Worm (Caenorhabditis elegans) whole organism, late embryonic: ENCODE results near the gene ndx-6.

ENCODE experiments used
- K02D7.2 ChIP-seq: sonication (generic microtip); optimal IDR thresholded peaks from 2 replicates; lab custom pipeline; 2017; ENCODE audit warnings: mild to moderate bottlenecking, missing genetic modification characterization, missing compliant biosample characterization
- K09A11.1 ChIP-seq: sonication (generic microtip); optimal IDR thresholded peaks from 2 replicates; lab custom pipeline; 2017; ENCODE audit warnings: antibody characterized with exemption, mild to moderate bottlenecking, missing genetic modification characterization, missing compliant biosample characterization; ENCODE audit not compliant: insufficient read depth
- T23F11.4 ChIP-seq: fragments of 200-800 bp; sonication (Bioruptor generic); optimal IDR thresholded peaks from 2 replicates; lab custom pipeline; 2018; ENCODE audit warnings: mild to moderate bottlenecking, missing genetic modification characterization, missing compliant biosample characterization
- ahr-1 ChIP-seq: sonication (generic microtip); optimal IDR thresholded peaks from 2 replicates; lab custom pipeline; 2016; ENCODE audit warnings: missing genetic modification characterization, missing compliant biosample characterization
- ceh-18 ChIP-seq: sonication (generic microtip); optimal IDR thresholded peaks from 2 replicates; lab custom pipeline; 2016; ENCODE audit warnings: missing genetic modification characterization, missing compliant biosample characterization
- ceh-19 ChIP-seq: fragments of 200-800 bp; sonication (Bioruptor generic); optimal IDR thresholded peaks from 2 replicates; lab custom pipeline; 2018; ENCODE audit warnings: mild to moderate bottlenecking, missing genetic modification characterization, missing compliant biosample characterization
- ceh-22 ChIP-seq: sonication (generic microtip); optimal IDR thresholded peaks from 2 replicates; lab custom pipeline; 2017; ENCODE audit warnings: missing biosample characterization, missing genetic modification characterization
- ceh-30 ChIP-seq: fragments of 150-350 bp; optimal IDR thresholded peaks from 2 replicates; lab custom pipeline; 2014; ENCODE audit warnings: missing biosample characterization, missing genetic modification characterization
- ceh-31 ChIP-seq: sonication (generic microtip); optimal IDR thresholded peaks from 2 replicates; lab custom pipeline; 2016; ENCODE audit warnings: missing genetic modification characterization, missing compliant biosample characterization
- ceh-34 ChIP-seq: sonication (generic microtip); optimal IDR thresholded peaks from 2 replicates; lab custom pipeline; 2016; ENCODE audit warnings: mild to moderate bottlenecking, missing genetic modification characterization, missing compliant biosample characterization
- ceh-45 ChIP-seq: fragments of 200-800 bp; sonication (Bioruptor generic); IDR thresholded peaks from 2 replicates; pipeline ENCODE4 v1.3.6; 2022; ENCODE audit warnings: missing genetic modification reagents, missing genetic modification characterization, missing compliant biosample characterization
- ceh-48 ChIP-seq: sonication (generic microtip); optimal IDR thresholded peaks from 2 replicates; lab custom pipeline; 2016; ENCODE audit warnings: missing genetic modification characterization, inconsistent platforms, missing compliant biosample characterization
- dmd-4 ChIP-seq: sonication (generic microtip); optimal IDR thresholded peaks from 2 replicates; lab custom pipeline; 2016; ENCODE audit warnings: borderline replicate concordance, missing genetic modification characterization, missing compliant biosample characterization
- dve-1 ChIP-seq: sonication (generic microtip); optimal IDR thresholded peaks from 2 replicates; lab custom pipeline; 2017; ENCODE audit warnings: antibody characterized with exemption, mild to moderate bottlenecking, missing genetic modification characterization, missing compliant biosample characterization
- elt-2 ChIP-seq: sonication (generic microtip); optimal IDR thresholded peaks from 2 replicates; lab custom pipeline; 2016; ENCODE audit warnings: missing genetic modification reagents, missing genetic modification characterization, missing compliant biosample characterization
- eyg-1 ChIP-seq: sonication (generic microtip); optimal IDR thresholded peaks from 2 replicates; lab custom pipeline; 2016; ENCODE audit warnings: missing genotype, missing genetic modification characterization, missing compliant biosample characterization
- fax-1 ChIP-seq: sonication (generic microtip); optimal IDR thresholded peaks from 2 replicates; lab custom pipeline; 2016; ENCODE audit warnings: missing genotype, missing genetic modification characterization, missing compliant biosample characterization
- fkh-6 ChIP-seq: sonication (generic microtip); optimal IDR thresholded peaks from 2 replicates; lab custom pipeline; 2016; ENCODE audit warnings: missing genetic modification characterization, missing compliant biosample characterization
- hlh-13 ChIP-seq: fragments of 200-800 bp; sonication (Bioruptor generic); optimal IDR thresholded peaks from 2 replicates; lab custom pipeline; 2018; ENCODE audit warnings: mild to moderate bottlenecking, missing genetic modification characterization, missing compliant biosample characterization
- hlh-30 ChIP-seq: sonication (generic microtip); optimal IDR thresholded peaks from 2 replicates; lab custom pipeline; 2017; ENCODE audit warnings: antibody characterized with exemption, missing genetic modification characterization, missing compliant biosample characterization; ENCODE audit not compliant: insufficient read depth
- hlh-6 ChIP-seq: sonication (generic microtip); optimal IDR thresholded peaks from 2 replicates; lab custom pipeline; 2016; ENCODE audit warnings: missing genotype, missing genetic modification characterization, missing compliant biosample characterization
- lim-6 ChIP-seq: sonication (generic microtip); optimal IDR thresholded peaks from 2 replicates; lab custom pipeline; 2016; ENCODE audit warnings: missing genetic modification characterization, missing compliant biosample characterization
- madf-2 ChIP-seq: sonication (generic microtip); optimal IDR thresholded peaks from 2 replicates; lab custom pipeline; 2017; ENCODE audit warnings: missing genetic modification characterization, missing compliant biosample characterization
- mec-3 ChIP-seq: sonication (generic microtip); optimal IDR thresholded peaks from 2 replicates; lab custom pipeline; 2016; ENCODE audit warnings: borderline replicate concordance, missing genetic modification characterization, missing compliant biosample characterization
- nhr-11 ChIP-seq: fragments of 150-350 bp; optimal IDR thresholded peaks from 2 replicates; lab custom pipeline; 2014; ENCODE audit warnings: missing biosample characterization, missing genetic modification characterization
- nhr-232 ChIP-seq: sonication (generic microtip); optimal IDR thresholded peaks from 2 replicates; lab custom pipeline; 2016; ENCODE audit warnings: missing genetic modification characterization, missing compliant biosample characterization
- npax-4 ChIP-seq: sonication (generic microtip); optimal IDR thresholded peaks from 2 replicates; lab custom pipeline; 2016; ENCODE audit warnings: missing genetic modification characterization, missing compliant biosample characterization
- odd-2 ChIP-seq: sonication (generic microtip); optimal IDR thresholded peaks from 2 replicates; lab custom pipeline; 2017; ENCODE audit warnings: antibody characterized with exemption, mild to moderate bottlenecking, missing genetic modification characterization, missing compliant biosample characterization
- pat-9 ChIP-seq: fragments of 200-800 bp; sonication (Bioruptor generic); optimal IDR thresholded peaks from 2 replicates; lab custom pipeline; 2018; ENCODE audit warnings: mild to moderate bottlenecking, missing genetic modification characterization, moderate library complexity, missing compliant biosample characterization
- pax-1 ChIP-seq: fragments of 150-350 bp; optimal IDR thresholded peaks from 2 replicates; lab custom pipeline; 2014; ENCODE audit warnings: missing biosample characterization, missing genetic modification characterization
- pha-2 ChIP-seq: sonication (generic microtip); optimal IDR thresholded peaks from 2 replicates; lab custom pipeline; 2017; ENCODE audit warnings: mild to moderate bottlenecking, missing genetic modification characterization, missing compliant biosample characterization
- pha-4 ChIP-seq: fragments of 150-350 bp; optimal IDR thresholded peaks from 2 replicates; lab custom pipeline; 2018; ENCODE audit warnings: missing biosample characterization, missing genetic modification reagents, missing genetic modification characterization
- pqm-1 ChIP-seq: sonication (generic microtip); optimal IDR thresholded peaks from 2 replicates; lab custom pipeline; 2016; ENCODE audit warnings: missing genetic modification characterization, missing compliant biosample characterization
- sdc-2 ChIP-seq: sonication (generic microtip); optimal IDR thresholded peaks from 2 replicates; lab custom pipeline; 2016; ENCODE audit warnings: missing genotype, missing genetic modification characterization, missing compliant biosample characterization
- sox-4 ChIP-seq: sonication (generic microtip); optimal IDR thresholded peaks from 2 replicates; lab custom pipeline; 2017; ENCODE audit warnings: mild to moderate bottlenecking, missing genetic modification characterization, inconsistent platforms, missing compliant biosample characterization
- syd-9 ChIP-seq: sonication (generic microtip); optimal IDR thresholded peaks from 2 replicates; lab custom pipeline; 2016; ENCODE audit warnings: mild to moderate bottlenecking, missing genetic modification characterization, moderate library complexity, missing compliant biosample characterization
- tbx-7 ChIP-seq: sonication (generic microtip); optimal IDR thresholded peaks from 2 replicates; lab custom pipeline; 2016; ENCODE audit warnings: missing genotype, missing genetic modification characterization, missing compliant biosample characterization
- unc-86 ChIP-seq: sonication (generic microtip); optimal IDR thresholded peaks from 2 replicates; lab custom pipeline; 2016; ENCODE audit warnings: missing genetic modification characterization, missing compliant biosample characterization
- zip-5 ChIP-seq: sonication (generic microtip); optimal IDR thresholded peaks from 2 replicates; lab custom pipeline; 2016; ENCODE audit warnings: missing genetic modification characterization, missing compliant biosample characterization
- ztf-16 ChIP-seq: sonication (generic microtip); optimal IDR thresholded peaks from 2 replicates; lab custom pipeline; 2017; ENCODE audit warnings: missing genetic modification characterization, missing compliant biosample characterization

ndx-6 gene

DNA sequence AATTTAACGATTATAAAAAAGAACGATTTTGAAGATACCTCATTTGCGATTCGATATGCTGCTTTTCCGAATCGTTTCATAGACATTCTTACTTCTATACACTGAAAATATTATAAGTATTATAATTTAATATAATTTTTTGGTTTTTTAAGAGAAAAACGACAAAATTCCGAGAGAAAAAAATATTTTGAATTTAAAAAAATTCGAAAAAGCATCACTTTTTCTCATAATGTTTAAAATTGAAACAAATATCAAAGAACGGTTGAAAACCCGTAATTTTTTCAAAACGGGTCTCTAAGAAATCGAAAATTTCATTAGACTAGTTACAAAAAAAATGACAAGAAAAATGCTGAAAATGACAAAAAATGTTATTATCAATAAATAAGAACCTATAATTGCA lies 5.9 kb upstream of the ndx-6 start, which contains the start of gene pink-1:
TSS of gene pink-1 (minus strand) at position 101 of the 400 bp plus-strand sequence.
- TF ChIP-seq ceh-18 (no peak), K09A11.1 (tag; lab: Kevin White, UChicago) (no peak), sdc-2 (tag; lab: Kevin White, UChicago) (no peak), ceh-19 (GFP tag; lab: Kevin White, UChicago) (no peak), lim-6 (tag; lab: Kevin White, UChicago) (no peak), odd-2 (tag; lab: Kevin White, UChicago) (no peak), ztf-16 (tag; lab: Kevin White, UChicago) (no peak), zip-5 (tag; lab: Kevin White, UChicago) (no peak), ceh-31 (tag; lab: Kevin White, UChicago) (no peak), unc-86 (no peak), ceh-45 (no peak), syd-9 (no peak), nhr-11 (no peak), tbx-7 (no peak), pha-4 (tag; lab: Kevin White, UChicago) (no peak)
- TF ChIP-seq, all 69 proteins: peak for 0

ce11 chrII:5393090-5393489 lies 3.4 kb upstream of the ndx-6 start, which contains the start of gene brap-2:
Gene brap-2 (minus strand): TSS chrII:5393190.
- no peak for TF ChIP-seq tbx-7
- TF ChIP-seq odd-2 (tag; lab: Kevin White, UChicago): no peak
- TF ChIP-seq fax-1: no peak
- no peak for TF ChIP-seq ceh-34 (tag; lab: Kevin White, UChicago)
- TF ChIP-seq pqm-1 (tag; lab: Kevin White, UChicago): no peak
- no peak for TF ChIP-seq mec-3 (tag; lab: Kevin White, UChicago)
- no peak for TF ChIP-seq ahr-1 (tag; lab: Kevin White, UChicago)
- no peak for TF ChIP-seq dmd-4 (tag; lab: Kevin White, UChicago)
- TF ChIP-seq T23F11.4: no peak
- TF ChIP-seq ceh-30 (tag; lab: Kevin White, UChicago): no peak
- no peak for TF ChIP-seq ceh-45
- TF ChIP-seq pha-2 (tag; lab: Kevin White, UChicago): no peak
- no peak for TF ChIP-seq dve-1
- TF ChIP-seq hlh-30: no peak
- no peak for TF ChIP-seq K02D7.2 (tag; lab: Kevin White, UChicago)

- no peak for TF ChIP-seq sox-4 (tag; lab: Kevin White, UChicago)
- no peak for TF ChIP-seq pha-2 (tag; lab: Kevin White, UChicago)
- TF ChIP-seq ceh-34 (tag; lab: Kevin White, UChicago): no peak
- no peak for TF ChIP-seq fax-1
- no peak for TF ChIP-seq ceh-48 (tag; lab: Kevin White, UChicago)
- no peak for TF ChIP-seq pat-9 (tag; lab: Kevin White, UChicago)
- TF ChIP-seq madf-2: no peak
- peak; percentile 2 for TF ChIP-seq elt-2 (tag; lab: Kevin White, UChicago)
Measured at ce11 chrII:5391447-5391846, 1.8 kb upstream of the ndx-6 start.

DNA sequence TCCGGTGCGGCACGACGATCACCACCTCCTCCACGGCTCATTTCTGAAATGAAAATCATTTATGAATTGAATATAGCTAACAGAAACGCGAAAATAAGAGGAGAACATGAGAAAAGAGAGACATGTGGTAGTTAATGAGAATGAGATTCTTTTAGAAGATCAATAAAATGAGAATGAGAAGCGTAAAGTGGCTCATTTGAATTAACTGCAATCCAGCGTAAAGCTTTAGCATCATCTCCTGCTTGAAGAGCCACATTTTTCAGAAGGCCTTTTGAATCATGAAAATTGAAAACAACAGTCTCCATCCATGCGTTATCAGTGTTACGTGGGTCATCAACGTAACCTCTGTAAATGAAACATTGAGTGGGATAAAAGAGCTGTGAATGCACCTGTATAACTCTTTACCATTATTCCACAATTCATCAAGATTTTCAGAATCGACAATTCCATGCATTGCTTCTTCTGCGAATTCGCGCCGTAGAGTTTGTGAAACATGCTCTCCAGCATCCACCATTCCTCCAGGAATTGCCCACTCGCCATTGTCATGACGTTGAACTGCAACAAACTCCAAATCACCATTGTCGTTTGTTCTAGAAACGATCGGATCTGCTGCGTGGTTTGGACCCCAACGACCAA lies 777 bp downstream of the ndx-6 start, which contains the start of gene rsp-4:
TSS of gene rsp-4 (minus strand) at position 51 of the 636 bp plus-strand sequence.
- TF ChIP-seq ceh-22 (tag; lab: Kevin White, UChicago) (no peak), fkh-6 (no peak), pax-1 (tag; lab: Kevin White, UChicago) (no peak), npax-4 (tag; lab: Kevin White, UChicago) (no peak), eyg-1 (tag; lab: Kevin White, UChicago) (no peak), madf-2 (no peak), hlh-6 (tag; lab: Kevin White, UChicago) (no peak), nhr-232 (tag; lab: Kevin White, UChicago) (no peak), T23F11.4 (no peak), dve-1 (no peak), unc-86 (no peak), ceh-18 (no peak), pha-4 (tag; lab: Kevin White, UChicago) (no peak), pha-2 (tag; lab: Kevin White, UChicago) (no peak), fax-1 (no peak), hlh-13 (GFP tag; lab: Kevin White, UChicago) (no peak)
